Fruit fly (Drosophila melanogaster) whole organism, embryonic: ENCODE data around the gene Setx.

Source experiments
- Adf1 ChIP-seq: fragments of 200-800 bp; sonication (Bioruptor generic); IDR thresholded peaks from 2 replicates; pipeline ENCODE4 v1.3.6; 2022; ENCODE audit warnings: missing biosample characterization, missing genetic modification characterization
- Awh ChIP-seq: fragments of 200-800 bp; sonication (Bioruptor generic); IDR thresholded peaks from 2 replicates; pipeline ENCODE4, ENCODE4 v1.3.6; 2022; ENCODE audit warnings: missing biosample characterization, missing genetic modification characterization
- Bgb ChIP-seq: fragments of 200-800 bp; sonication (Bioruptor generic); IDR thresholded peaks from 2 replicates; pipeline ENCODE4 v1.3.6; 2022; ENCODE audit warnings: missing biosample characterization, missing genetic modification characterization; ENCODE audit not compliant: partially characterized antibody
- Blimp-1 ChIP-seq: fragments of 200-800 bp; sonication (Bioruptor generic); optimal IDR thresholded peaks from 3 replicates; lab custom pipeline; 2018; ENCODE audit warnings: missing biosample characterization, missing genetic modification characterization, mild to moderate bottlenecking, moderate library complexity, missing genetic modification reagents
- CG11398 ChIP-seq: fragments of 200-800 bp; sonication (Bioruptor generic); optimal IDR thresholded peaks from 2 replicates; lab custom pipeline; 2016; ENCODE audit warnings: missing biosample characterization, missing genetic modification characterization
- CG12071 ChIP-seq: fragments of 200-800 bp; sonication (Bioruptor generic); optimal IDR thresholded peaks from 3 replicates; lab custom pipeline; 2018; ENCODE audit warnings: missing biosample characterization, mild to moderate bottlenecking, missing genetic modification characterization
- CG12942 ChIP-seq: fragments of 200-800 bp; sonication (Bioruptor generic); optimal IDR thresholded peaks from 3 replicates; lab custom pipeline; 2016; ENCODE audit warnings: missing biosample characterization, missing genetic modification characterization
- CG14667 ChIP-seq: fragments of 200-800 bp; sonication (Bioruptor generic); IDR thresholded peaks from 2 replicates; pipeline ENCODE4 v1.3.6; 2022; ENCODE audit warnings: missing biosample characterization, missing genetic modification characterization
- CG17829 ChIP-seq: fragments of 200-800 bp; optimal IDR thresholded peaks from 2 replicates; lab custom pipeline; 2019; ENCODE audit warnings: missing biosample characterization, mild to moderate bottlenecking, missing genetic modification characterization, moderate library complexity
- CG18764 ChIP-seq: fragments of 200-800 bp; sonication (Bioruptor generic); optimal IDR thresholded peaks from 3 replicates; lab custom pipeline; 2016; ENCODE audit warnings: missing biosample characterization, missing genetic modification characterization
- CG2116 ChIP-seq: fragments of 200-800 bp; sonication (Bioruptor generic); optimal IDR thresholded peaks from 3 replicates; lab custom pipeline; 2018; ENCODE audit warnings: missing biosample characterization, mild to moderate bottlenecking, missing genetic modification characterization
- CG2129 ChIP-seq: fragments of 200-800 bp; sonication (Bioruptor generic); IDR thresholded peaks from 2 replicates; pipeline ENCODE4 v1.3.6; 2022; ENCODE audit warnings: missing biosample characterization, missing genetic modification characterization; ENCODE audit not compliant: partially characterized antibody
- CG2678 ChIP-seq: fragments of 200-800 bp; sonication (Bioruptor generic); optimal IDR thresholded peaks from 3 replicates; lab custom pipeline; 2019; ENCODE audit warnings: missing biosample characterization, mild to moderate bottlenecking, missing genetic modification characterization, moderate library complexity
- CG31365 ChIP-seq: fragments of 200-800 bp; sonication (Bioruptor generic); optimal IDR thresholded peaks from 2 replicates; lab custom pipeline; 2018; ENCODE audit warnings: missing biosample characterization, mild to moderate bottlenecking, missing genetic modification characterization
- CG5180 ChIP-seq: fragments of 200-800 bp; sonication (Bioruptor generic); optimal IDR thresholded peaks from 3 replicates; lab custom pipeline; 2017; ENCODE audit warnings: missing biosample characterization, missing genetic modification characterization, mild to moderate bottlenecking, moderate library complexity, missing genetic modification reagents
- CG6813 ChIP-seq: fragments of 200-800 bp; sonication (Bioruptor generic); optimal IDR thresholded peaks from 2 replicates; lab custom pipeline; 2017; ENCODE audit warnings: missing biosample characterization, missing genetic modification characterization, mild to moderate bottlenecking, moderate library complexity, missing genetic modification reagents
- CG7786 ChIP-seq: fragments of 200-800 bp; sonication (Bioruptor generic); optimal IDR thresholded peaks from 2 replicates; lab custom pipeline; 2016; ENCODE audit warnings: missing biosample characterization, missing genetic modification characterization
- CG7987 ChIP-seq: fragments of 200-800 bp; sonication (Bioruptor generic); optimal IDR thresholded peaks from 2 replicates; lab custom pipeline; 2018; ENCODE audit warnings: missing biosample characterization, mild to moderate bottlenecking, missing genetic modification characterization, moderate library complexity
- Ets65A ChIP-seq: fragments of 200-800 bp; sonication (Bioruptor generic); peaks from one replicate; lab custom pipeline; 2016; ENCODE audit warnings: missing biosample characterization, missing genetic modification characterization
- Hr3 ChIP-seq: fragments of 200-800 bp; sonication (Bioruptor generic); optimal IDR thresholded peaks from 3 replicates; lab custom pipeline; 2016; ENCODE audit warnings: missing biosample characterization, missing genetic modification characterization
- Hr78 ChIP-seq, 2 experiments: fragments of 200-800 bp in 1 of 2; fragments of >200 bp in 1 of 2; sonication (Bioruptor generic) in 1 of 2; optimal IDR thresholded peaks; 2 replicates each; lab custom pipeline; 2017 to 2019; ENCODE audit warnings: missing biosample characterization in 2 of 2, missing genetic modification characterization in 2 of 2, mild to moderate bottlenecking in 1 of 2, moderate library complexity in 1 of 2
- Mad ChIP-seq: fragments of 200-800 bp; sonication (Bioruptor generic); optimal IDR thresholded peaks from 2 replicates; lab custom pipeline; 2016; ENCODE audit warnings: missing biosample characterization, missing genetic modification characterization
- NC2α ChIP-seq: fragments of 200-800 bp; sonication (Bioruptor generic); optimal IDR thresholded peaks from 2 replicates; lab custom pipeline; 2016; ENCODE audit warnings: missing biosample characterization, missing genetic modification characterization
- Oli ChIP-seq: fragments of 200-800 bp; sonication (Bioruptor generic); optimal IDR thresholded peaks from 2 replicates; lab custom pipeline; 2018; ENCODE audit warnings: missing biosample characterization, mild to moderate bottlenecking, missing genetic modification characterization, moderate library complexity
- PHDP ChIP-seq: fragments of 200-800 bp; sonication (Bioruptor generic); optimal IDR thresholded peaks from 3 replicates; lab custom pipeline; 2018; ENCODE audit warnings: missing biosample characterization, mild to moderate bottlenecking, missing genetic modification characterization, moderate library complexity
- Ptx1 ChIP-seq: fragments of 200-800 bp; sonication (Bioruptor generic); IDR thresholded peaks from 2 replicates; pipeline ENCODE4 v1.3.6; 2022; ENCODE audit warnings: missing biosample characterization, missing genetic modification characterization
- Sin3A ChIP-seq: fragments of >200 bp; optimal IDR thresholded peaks from 2 replicates; lab custom pipeline; 2018
- Tbp ChIP-seq: fragments of >200 bp; optimal IDR thresholded peaks from 2 replicates; lab custom pipeline; 2018; ENCODE audit warnings: missing biosample characterization, missing genetic modification characterization
- Xbp1 ChIP-seq: fragments of 200-800 bp; sonication (Bioruptor generic); optimal IDR thresholded peaks from 3 replicates; lab custom pipeline; 2016; ENCODE audit warnings: missing biosample characterization, mild to moderate bottlenecking, missing genetic modification characterization
- bcd ChIP-seq: fragments of 200-800 bp; sonication (Bioruptor generic); optimal IDR thresholded peaks from 2 replicates; lab custom pipeline; 2017; ENCODE audit warnings: missing biosample characterization, mild to moderate bottlenecking, missing genetic modification characterization
- corto ChIP-seq: fragments of 200-800 bp; sonication (Bioruptor generic); optimal IDR thresholded peaks from 2 replicates; lab custom pipeline; 2016; ENCODE audit warnings: missing biosample characterization, mild to moderate bottlenecking, missing genetic modification characterization, moderate library complexity
- crol ChIP-seq: fragments of 200-800 bp; sonication (Bioruptor generic); IDR thresholded peaks from 2 replicates; pipeline ENCODE4 v1.3.6; 2022; ENCODE audit warnings: missing biosample characterization, missing genetic modification characterization
- dysf ChIP-seq: fragments of 200-800 bp; sonication (Bioruptor generic); IDR thresholded peaks from 3 replicates; pipeline ENCODE4 v1.3.6; 2022; ENCODE audit warnings: missing biosample characterization, missing genetic modification characterization
- eve ChIP-seq, 2 experiments: fragments of >200 bp; optimal IDR thresholded peaks; 2 replicates each; lab custom pipeline; 2017; ENCODE audit warnings: missing biosample characterization in 2 of 2, missing genetic modification characterization in 2 of 2
- her ChIP-seq: fragments of 200-800 bp; sonication (Bioruptor generic); optimal IDR thresholded peaks from 2 replicates; lab custom pipeline; 2016; ENCODE audit warnings: missing biosample characterization, missing genetic modification characterization
- ind ChIP-seq: fragments of 200-800 bp; sonication (Bioruptor generic); optimal IDR thresholded peaks from 3 replicates; lab custom pipeline; 2016; ENCODE audit warnings: missing biosample characterization, missing genetic modification characterization
- kay ChIP-seq: fragments of 200-800 bp; sonication (Bioruptor generic); optimal IDR thresholded peaks from 2 replicates; lab custom pipeline; 2016; ENCODE audit warnings: missing biosample characterization, missing genetic modification characterization
- lmd ChIP-seq: fragments of 200-800 bp; sonication (Bioruptor generic); IDR thresholded peaks from 2 replicates; pipeline ENCODE4 v1.3.6; 2022; ENCODE audit warnings: missing biosample characterization, missing genetic modification characterization
- mirr ChIP-seq: fragments of 200-800 bp; sonication (Bioruptor generic); optimal IDR thresholded peaks from 3 replicates; lab custom pipeline; 2018; ENCODE audit warnings: missing biosample characterization, mild to moderate bottlenecking, missing genetic modification characterization
- phol ChIP-seq: fragments of 200-800 bp; sonication (Bioruptor generic); optimal IDR thresholded peaks from 3 replicates; lab custom pipeline; 2018; ENCODE audit warnings: missing biosample characterization, mild to moderate bottlenecking, missing genetic modification characterization, moderate library complexity
- psq ChIP-seq: fragments of 200-800 bp; sonication (Bioruptor generic); optimal IDR thresholded peaks from 2 replicates; lab custom pipeline; 2017; ENCODE audit warnings: missing biosample characterization, missing genetic modification characterization
- pzg ChIP-seq: fragments of 200-800 bp; sonication (Bioruptor generic); optimal IDR thresholded peaks from 3 replicates; lab custom pipeline; 2018; ENCODE audit warnings: missing biosample characterization, mild to moderate bottlenecking, missing genetic modification characterization, moderate library complexity
- shn ChIP-seq: fragments of 200-800 bp; sonication (Bioruptor generic); optimal IDR thresholded peaks from 3 replicates; lab custom pipeline; 2016; ENCODE audit warnings: missing biosample characterization, missing genetic modification characterization
- slbo ChIP-seq: fragments of 200-800 bp; sonication (Bioruptor generic); IDR thresholded peaks from 2 replicates; pipeline ENCODE4 v1.3.6; 2022; ENCODE audit warnings: missing biosample characterization, missing genetic modification characterization
- slp2 ChIP-seq: fragments of 200-800 bp; sonication (Bioruptor generic); optimal IDR thresholded peaks from 2 replicates; lab custom pipeline; 2016; ENCODE audit warnings: missing biosample characterization, missing genetic modification characterization
- stwl ChIP-seq: fragments of 200-800 bp; sonication (Bioruptor generic); optimal IDR thresholded peaks from 3 replicates; lab custom pipeline; 2018; ENCODE audit warnings: missing biosample characterization, mild to moderate bottlenecking, missing genetic modification characterization, moderate library complexity
- tio ChIP-seq: fragments of 200-800 bp; sonication (Bioruptor generic); optimal IDR thresholded peaks from 2 replicates; lab custom pipeline; 2017; ENCODE audit warnings: missing biosample characterization, missing genetic modification characterization, inconsistent platforms
- tx ChIP-seq: fragments of 200-800 bp; sonication (Bioruptor generic); optimal IDR thresholded peaks from 2 replicates; lab custom pipeline; 2016; ENCODE audit warnings: missing biosample characterization, missing genetic modification characterization
- yki ChIP-seq: fragments of >200 bp; optimal IDR thresholded peaks from 3 replicates; lab custom pipeline; 2018
- zf30C ChIP-seq: fragments of 200-800 bp; sonication (Bioruptor generic); optimal IDR thresholded peaks from 3 replicates; lab custom pipeline; 2018; ENCODE audit warnings: missing biosample characterization, mild to moderate bottlenecking, missing genetic modification characterization
- zfh2 ChIP-seq: fragments of 200-800 bp; sonication (Bioruptor generic); optimal IDR thresholded peaks from 2 replicates; lab custom pipeline; 2016; ENCODE audit warnings: missing biosample characterization, missing genetic modification characterization

Gene Setx

dm6 chr3L:8124481-8125359 is 12.6 kb downstream of the Setx start, which contains the start of the genes CG7550 and mRpL36 (continued):
- no peak for TF ChIP-seq Hr78 (GFP tag; optimal IDR thresholded peaks at IDR 0.05; lab: Kevin White, UChicago)
- TF ChIP-seq Oli (tag; lab: Kevin White, UChicago) = no peak
- TF ChIP-seq dysf (GFP tag; lab: Robert Waterston, UW) = no peak
- TF ChIP-seq CG5180 (GFP tag; lab: Kevin White, UChicago) = no peak
- no peak for TF ChIP-seq CG12071
- TF ChIP-seq Hr3 = no peak
- TF ChIP-seq bcd (GFP tag; lab: Kevin White, UChicago) = no peak
- no peak for TF ChIP-seq mirr (GFP tag; lab: Kevin White, UChicago)
- no peak for TF ChIP-seq kay
- TF ChIP-seq CG7786 (GFP tag; lab: Kevin White, UChicago) = no peak
- TF ChIP-seq psq (GFP tag; lab: Kevin White, UChicago) = no peak
- no peak for TF ChIP-seq yki (lab: Kevin White, UChicago)
- TF ChIP-seq Tbp (GFP tag; lab: Kevin White, UChicago) = no peak
- no peak for TF ChIP-seq NC2α (GFP tag; lab: Kevin White, UChicago)
- TF ChIP-seq CG6813 (GFP tag; lab: Kevin White, UChicago) = no peak
- no peak for TF ChIP-seq Ptx1
- TF ChIP-seq CG31365 (tag; lab: Kevin White, UChicago) = no peak
- TF ChIP-seq CG12942 (GFP tag; lab: Kevin White, UChicago) = no peak
- no peak for TF ChIP-seq Mad (GFP tag; lab: Kevin White, UChicago)
- no peak for TF ChIP-seq CG7987 (GFP tag; lab: Kevin White, UChicago)
- TF ChIP-seq ind = no peak
- no peak for TF ChIP-seq CG2678 (tag; lab: Kevin White, UChicago)
- TF ChIP-seq Adf1 = no peak
- no peak for TF ChIP-seq CG17829 (tag; lab: Kevin White, UChicago)
- TF ChIP-seq slp2 (GFP tag; lab: Kevin White, UChicago) = peak; percentile 1
- peak; percentile 10 for TF ChIP-seq pzg (GFP tag; lab: Kevin White, UChicago)
- no peak for TF ChIP-seq Sin3A (lab: Kevin White, UChicago)
- TF ChIP-seq eve (GFP tag; optimal IDR thresholded peaks at IDR 0.05; lab: Kevin White, UChicago) = no peak
- TF ChIP-seq lmd (GFP tag; lab: Robert Waterston, UW) = no peak
- TF ChIP-seq slbo (GFP tag; lab: Robert Waterston, UW) = 0 out of 2 replicates have a peak, but pooled peaks have one; percentile 41
- no peak for TF ChIP-seq Bgb (GFP tag; lab: Robert Waterston, UW)
- TF ChIP-seq CG14667 = no peak
- TF ChIP-seq tio = no peak
- TF ChIP-seq CG11398 (GFP tag; lab: Kevin White, UChicago) = no peak
- TF ChIP-seq Xbp1 = no peak
- no peak for TF ChIP-seq PHDP (tag; lab: Kevin White, UChicago)
- no peak for TF ChIP-seq zfh2
- TF ChIP-seq zf30C = no peak
- TF ChIP-seq CG2116 (GFP tag; lab: Kevin White, UChicago) = peak; percentile 21
- no peak for TF ChIP-seq her (GFP tag; lab: Kevin White, UChicago)
- no peak for TF ChIP-seq tx
- no peak for TF ChIP-seq crol (GFP tag; lab: Robert Waterston, UW)
- no peak for TF ChIP-seq Ets65A (GFP tag; lab: Kevin White, UChicago)
- no peak for TF ChIP-seq phol (tag; lab: Kevin White, UChicago)
- TF ChIP-seq stwl = peak; percentile 20
- TF ChIP-seq Blimp-1 (GFP tag; lab: Kevin White, UChicago) = no peak
- TF ChIP-seq Awh (GFP tag; lab: Robert Waterston, UW) = no peak
- TF ChIP-seq CG18764 (GFP tag; lab: Kevin White, UChicago) = no peak
- TF ChIP-seq CG2129 (GFP tag; lab: Robert Waterston, UW) = no peak
- TF ChIP-seq shn (GFP tag; lab: Kevin White, UChicago) = no peak
- no peak for TF ChIP-seq corto (GFP tag; lab: Kevin White, UChicago)
